Worm (Caenorhabditis elegans) whole organism, mixed stage, embryonic: ENCODE data around the gene sma-2.

ENCODE experiments used
- nhr-237 ChIP-seq: fragments of 150-350 bp; optimal IDR thresholded peaks from 2 replicates; lab custom pipeline; 2014; ENCODE audit warnings: missing biosample characterization, missing genetic modification characterization
- nhr-28 ChIP-seq: fragments of 150-350 bp; optimal IDR thresholded peaks from 2 replicates; lab custom pipeline; 2014; ENCODE audit warnings: missing biosample characterization, missing genetic modification characterization
- unc-39 ChIP-seq: fragments of 150-350 bp; optimal IDR thresholded peaks from 2 replicates; lab custom pipeline; 2014; ENCODE audit warnings: missing biosample characterization, missing genetic modification characterization
- unc-62 ChIP-seq: fragments of 150-350 bp; optimal IDR thresholded peaks from 2 replicates; lab custom pipeline; 2014; ENCODE audit warnings: missing biosample characterization, missing genetic modification reagents, missing genetic modification characterization

DNA sequence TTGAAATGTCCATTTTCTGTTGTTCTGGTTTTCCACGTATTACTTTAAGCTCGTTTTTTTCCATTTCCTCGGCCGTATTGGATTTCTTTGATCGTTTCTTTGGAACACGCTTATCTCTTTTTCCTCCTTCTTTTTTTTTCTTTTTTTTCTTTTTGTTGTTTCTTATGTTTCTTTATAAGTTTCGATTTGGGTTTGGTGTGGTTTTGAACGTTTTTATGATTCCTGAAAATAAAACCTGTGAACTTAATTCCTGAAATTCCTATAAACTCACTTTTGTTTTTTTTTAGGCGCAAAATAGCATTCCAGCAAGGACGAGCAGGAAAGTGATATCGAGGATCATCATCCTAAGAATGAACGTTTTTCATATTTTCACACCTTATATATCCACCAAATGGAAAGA lies 21.7 kb downstream of the sma-2 start, which contains the start of gene K02D10.2:
- TF ChIP-seq nhr-28 (tag; lab: Kevin White, UChicago) (no peak), unc-62 (GFP tag; lab: Kevin White, UChicago) (no peak), nhr-237 (tag; lab: Kevin White, UChicago) (no peak), unc-39 (no peak)
